Worm (Caenorhabditis elegans) whole organism, L2 larva: Measurements from ENCODE around the gene F53F1.3.

Experiments
- C34F6.9 ChIP-seq: fragments of 150-350 bp; optimal IDR thresholded peaks from 2 replicates; lab custom pipeline; 2014; ENCODE audit warnings: missing biosample characterization, missing genetic modification characterization
- F13H6.1 ChIP-seq: sonication (generic microtip); optimal IDR thresholded peaks from 2 replicates; lab custom pipeline; 2016; ENCODE audit warnings: missing genetic modification characterization, missing compliant biosample characterization
- R02D3.7 ChIP-seq: fragments of 150-350 bp; optimal IDR thresholded peaks from 2 replicates; lab custom pipeline; 2014; ENCODE audit warnings: missing biosample characterization, missing genetic modification characterization
- ZK546.5 ChIP-seq: sonication (generic microtip); optimal IDR thresholded peaks from 2 replicates; lab custom pipeline; 2017; ENCODE audit warnings: missing biosample characterization, missing genetic modification characterization
- alr-1 ChIP-seq: fragments of 150-350 bp; optimal IDR thresholded peaks from 2 replicates; lab custom pipeline; 2014; ENCODE audit warnings: missing biosample characterization, missing genetic modification characterization
- ama-1 ChIP-seq: fragments of 150-350 bp; optimal IDR thresholded peaks from 2 replicates; lab custom pipeline; 2018; ENCODE audit warnings: inconsistent platforms
- blmp-1 ChIP-seq: sonication (generic microtip); optimal IDR thresholded peaks from 2 replicates; lab custom pipeline; 2017; ENCODE audit warnings: missing genetic modification characterization, mild to moderate bottlenecking, missing compliant biosample characterization, antibody characterized with exemption, moderate library complexity; ENCODE audit not compliant: insufficient read depth
- crh-2 ChIP-seq: sonication (generic microtip); optimal IDR thresholded peaks from 2 replicates; lab custom pipeline; 2017; ENCODE audit warnings: missing biosample characterization, missing genetic modification characterization
- dmd-4 ChIP-seq: sonication (generic microtip); optimal IDR thresholded peaks from 2 replicates; lab custom pipeline; 2017; ENCODE audit warnings: missing biosample characterization, missing genetic modification characterization
- egl-27 ChIP-seq: sonication (generic microtip); optimal IDR thresholded peaks from 3 replicates; lab custom pipeline; 2017; ENCODE audit warnings: missing biosample characterization, missing genetic modification reagents, missing genetic modification characterization
- elt-1 ChIP-seq: fragments of 150-350 bp; optimal IDR thresholded peaks from 2 replicates; lab custom pipeline; 2014; ENCODE audit warnings: missing biosample characterization, missing genetic modification characterization
- elt-3 ChIP-seq: sonication (generic microtip); optimal IDR thresholded peaks from 2 replicates; lab custom pipeline; 2017; ENCODE audit warnings: missing biosample characterization, missing genetic modification characterization
- fos-1 ChIP-seq: fragments of 150-350 bp; optimal IDR thresholded peaks from 2 replicates; lab custom pipeline; 2014; ENCODE audit warnings: missing biosample characterization, missing genetic modification characterization
- gmeb-1 ChIP-seq: fragments of 150-350 bp; optimal IDR thresholded peaks from 2 replicates; lab custom pipeline; 2014; ENCODE audit warnings: missing biosample characterization, missing genetic modification characterization
- lin-11 ChIP-seq: fragments of 150-350 bp; sonication (generic microtip); optimal IDR thresholded peaks from 2 replicates; lab custom pipeline; 2014; ENCODE audit warnings: missing biosample characterization, missing genetic modification characterization, inconsistent platforms, mixed read lengths
- lin-13 ChIP-seq: fragments of 150-350 bp; optimal IDR thresholded peaks from 2 replicates; lab custom pipeline; 2014; ENCODE audit warnings: missing biosample characterization, missing genetic modification reagents, missing genetic modification characterization
- lin-39 ChIP-seq: fragments of 150-350 bp; optimal IDR thresholded peaks from 2 replicates; lab custom pipeline; 2014; ENCODE audit warnings: missing biosample characterization, missing genetic modification reagents, missing genetic modification characterization
- lsy-2 ChIP-seq, 2 experiments: fragments of 150-350 bp in 1 of 2; sonication (generic microtip) in 1 of 2; optimal IDR thresholded peaks; 2 replicates each; lab custom pipeline; 2014 to 2017; ENCODE audit warnings: missing biosample characterization in 2 of 2, missing genetic modification characterization in 2 of 2
- mbf-1 ChIP-seq: sonication (generic microtip); optimal IDR thresholded peaks from 2 replicates; lab custom pipeline; 2017; ENCODE audit warnings: missing biosample characterization, missing genetic modification characterization
- nhr-10 ChIP-seq: sonication (generic microtip); optimal IDR thresholded peaks from 2 replicates; lab custom pipeline; 2017; ENCODE audit warnings: missing biosample characterization, missing genetic modification characterization
- nhr-11 ChIP-seq: fragments of 150-350 bp; optimal IDR thresholded peaks from 2 replicates; lab custom pipeline; 2014; ENCODE audit warnings: missing biosample characterization, missing genetic modification characterization
- nhr-21 ChIP-seq: fragments of 150-350 bp; optimal IDR thresholded peaks from 2 replicates; lab custom pipeline; 2014; ENCODE audit warnings: missing biosample characterization, missing genetic modification characterization
- nhr-23 ChIP-seq: fragments of 150-350 bp; optimal IDR thresholded peaks from 2 replicates; lab custom pipeline; 2014; ENCODE audit warnings: missing biosample characterization, missing genetic modification reagents, missing genetic modification characterization
- nhr-25 ChIP-seq: fragments of 150-350 bp; sonication (generic microtip); optimal IDR thresholded peaks from 3 replicates; lab custom pipeline; 2014; ENCODE audit warnings: missing biosample characterization, missing genetic modification characterization
- nhr-77 ChIP-seq: fragments of 150-350 bp; optimal IDR thresholded peaks from 2 replicates; lab custom pipeline; 2014; ENCODE audit warnings: missing biosample characterization, missing genetic modification characterization
- peb-1 ChIP-seq: fragments of 150-350 bp; optimal IDR thresholded peaks from 2 replicates; lab custom pipeline; 2014; ENCODE audit warnings: missing biosample characterization, missing genetic modification characterization
- sem-4 ChIP-seq: fragments of 150-350 bp; optimal IDR thresholded peaks from 2 replicates; lab custom pipeline; 2014; ENCODE audit warnings: missing biosample characterization, missing genetic modification reagents, missing genetic modification characterization
- sma-3 ChIP-seq: sonication (generic microtip); optimal IDR thresholded peaks from 2 replicates; lab custom pipeline; 2016; ENCODE audit warnings: missing genetic modification reagents, missing genetic modification characterization, missing compliant biosample characterization
- sma-9 ChIP-seq, 2 experiments: fragments of 150-350 bp in 1 of 2; sonication (generic microtip) in 1 of 2; optimal IDR thresholded peaks; 2 replicates each; lab custom pipeline; 2014 to 2016; ENCODE audit warnings: missing genetic modification characterization in 2 of 2, mild to moderate bottlenecking in 1 of 2, missing biosample characterization in 1 of 2, missing compliant biosample characterization in 1 of 2, missing genetic modification reagents in 1 of 2, moderate library complexity in 1 of 2
- unc-39 ChIP-seq: fragments of 150-350 bp; optimal IDR thresholded peaks from 2 replicates; lab custom pipeline; 2014; ENCODE audit warnings: missing biosample characterization, missing genetic modification characterization
- unc-55 ChIP-seq: fragments of 150-350 bp; sonication (generic microtip); optimal IDR thresholded peaks from 3 replicates; lab custom pipeline; 2014; ENCODE audit warnings: missing biosample characterization, missing genetic modification reagents, missing genetic modification characterization
- unc-62 ChIP-seq: fragments of 150-350 bp; optimal IDR thresholded peaks from 2 replicates; lab custom pipeline; 2014; ENCODE audit warnings: missing biosample characterization, missing genetic modification reagents, missing genetic modification characterization
- zag-1 ChIP-seq: fragments of 150-350 bp; optimal IDR thresholded peaks from 2 replicates; lab custom pipeline; 2014; ENCODE audit warnings: missing biosample characterization, missing genetic modification characterization
- ztf-1 ChIP-seq: fragments of 200-800 bp; sonication (Bioruptor generic); conservative IDR thresholded peaks from 2 replicates; pipeline ENCODE4 v1.3.6; 2022; ENCODE audit warnings: missing genetic modification characterization, missing compliant biosample characterization
- ztf-11 ChIP-seq: sonication (generic microtip); optimal IDR thresholded peaks from 2 replicates; lab custom pipeline; 2017; ENCODE audit warnings: missing biosample characterization, missing genetic modification characterization
- ztf-4 ChIP-seq: fragments of 150-350 bp; optimal IDR thresholded peaks from 2 replicates; lab custom pipeline; 2014; ENCODE audit warnings: missing biosample characterization, missing genetic modification characterization

The F53F1.3 gene

ce11 chrV:13409089-13409488, 1.0 kb downstream of the F53F1.3 start:
- TF ChIP-seq F13H6.1 (no peak), ztf-11 (tag; lab: Kevin White, UChicago) (no peak), egl-27 (tag; lab: Kevin White, UChicago) (no peak), nhr-23 (no peak), nhr-10 (tag; lab: Kevin White, UChicago) (no peak), gmeb-1 (tag; lab: Kevin White, UChicago) (peak; percentile 82), ztf-1 (GFP tag; lab: Robert Waterston, UW) (no peak), C34F6.9 (tag; lab: Kevin White, UChicago) (peak; percentile 9), elt-1 (tag; lab: Kevin White, UChicago) (no peak), lin-39 (no peak), crh-2 (tag; lab: Kevin White, UChicago) (no peak), nhr-25 (tag; lab: Kevin White, UChicago) (peak; percentile 36), R02D3.7 (no peak), sma-3 (peak; percentile 36), lsy-2 (tag; optimal IDR thresholded peaks at IDR 0.05; lab: Kevin White, UChicago) (peak in 1 of 2 experiments; percentile 50), sma-9 (GFP tag; optimal IDR thresholded peaks at IDR 0.05; lab: Kevin White, UChicago) (peak; percentile 34), sma-9 (tag; optimal IDR thresholded peaks at IDR 0.05; lab: Kevin White, UChicago) (no peak)

ce11 chrV:13410688-13411087, 2.6 kb downstream of the F53F1.3 start, which contains the start of gene F53F1.4:
TSS of gene F53F1.4 (plus strand) at chrV:13411077.
- TF ChIP-seq sma-9 (GFP tag; optimal IDR thresholded peaks at IDR 0.05; lab: Kevin White, UChicago) = no peak
- no peak for TF ChIP-seq sma-9 (tag; optimal IDR thresholded peaks at IDR 0.05; lab: Kevin White, UChicago)
- no peak for TF ChIP-seq zag-1 (tag; lab: Kevin White, UChicago)
- TF ChIP-seq nhr-25 (tag; lab: Kevin White, UChicago) = peak; percentile 60
- TF ChIP-seq nhr-11 = no peak
- TF ChIP-seq unc-55 (GFP tag; lab: Kevin White, UChicago) = no peak
- no peak for TF ChIP-seq lsy-2 (tag; optimal IDR thresholded peaks at IDR 0.05; lab: Kevin White, UChicago)
- TF ChIP-seq sem-4 (tag; lab: Kevin White, UChicago) = no peak
- TF ChIP-seq unc-39 (tag; lab: Kevin White, UChicago) = no peak
- TF ChIP-seq ZK546.5 (tag; lab: Kevin White, UChicago) = no peak
- no peak for TF ChIP-seq ztf-11 (tag; lab: Kevin White, UChicago)
- TF ChIP-seq nhr-77 (tag; lab: Kevin White, UChicago) = no peak
- TF ChIP-seq alr-1 (tag; lab: Kevin White, UChicago) = no peak
- TF ChIP-seq egl-27 (tag; lab: Kevin White, UChicago) = no peak
- TF ChIP-seq blmp-1 (tag; lab: Kevin White, UChicago) = peak; percentile 30
- TF ChIP-seq unc-62 (GFP tag; lab: Kevin White, UChicago) = no peak
- TF ChIP-seq lin-11 (tag; lab: Kevin White, UChicago) = no peak

- TF ChIP-seq elt-3 (tag; lab: Kevin White, UChicago) (peak; percentile 68), lin-13 (GFP tag; lab: Kevin White, UChicago) (no peak), lin-39 (no peak), peb-1 (tag; lab: Kevin White, UChicago) (no peak), mbf-1 (tag; lab: Kevin White, UChicago) (no peak), blmp-1 (tag; lab: Kevin White, UChicago) (peak; percentile 65), ama-1 (peak; percentile 67)
- TF ChIP-seq, all 48 proteins: peak for 3
Observed at ce11 chrV:13411225-13411991, 3.4 kb downstream of the F53F1.3 start.

ce11 chrV:13411992-13412298, 3.9 kb downstream of the F53F1.3 start:
- TF ChIP-seq nhr-25 (tag; lab: Kevin White, UChicago) (peak; percentile 78), fos-1 (tag; lab: Kevin White, UChicago) (no peak), sma-3 (no peak), sma-9 (GFP tag; optimal IDR thresholded peaks at IDR 0.05; lab: Kevin White, UChicago) (no peak), sma-9 (tag; optimal IDR thresholded peaks at IDR 0.05; lab: Kevin White, UChicago) (no peak), ztf-4 (tag; lab: Kevin White, UChicago) (no peak), crh-2 (tag; lab: Kevin White, UChicago) (no peak), nhr-21 (peak; percentile 1), nhr-23 (no peak), ama-1 (no peak), unc-62 (GFP tag; lab: Kevin White, UChicago) (no peak), ZK546.5 (tag; lab: Kevin White, UChicago) (no peak), dmd-4 (no peak), lsy-2 (tag; optimal IDR thresholded peaks at IDR 0.05; lab: Kevin White, UChicago) (no peak)
